Worm (Caenorhabditis elegans) whole organism, L3 larva: ENCODE results near the gene ace-1.

Experiments
- ama-1 ChIP-seq: fragments of 150-350 bp; optimal IDR thresholded peaks from 2 replicates; lab custom pipeline; 2018
- ceh-82 ChIP-seq: fragments of 150-350 bp; optimal IDR thresholded peaks from 2 replicates; lab custom pipeline; 2014; ENCODE audit warnings: missing biosample characterization, missing genetic modification characterization
- elt-2 ChIP-seq: sonication (generic microtip); optimal IDR thresholded peaks from 2 replicates; lab custom pipeline; 2016; ENCODE audit warnings: missing genetic modification reagents, mild to moderate bottlenecking, missing genetic modification characterization, missing compliant biosample characterization
- elt-3 ChIP-seq, 3 experiments: fragments of 150-350 bp in 1 of 3; sonication (generic microtip) in 2 of 3; optimal IDR thresholded peaks; 2 replicates in 2 of 3; 4 replicates in 1 of 3; lab custom pipeline; 2014 to 2017; ENCODE audit warnings: missing biosample characterization in 3 of 3, missing genetic modification characterization in 3 of 3
- eor-1 ChIP-seq, 2 experiments: fragments of 150-350 bp; optimal IDR thresholded peaks; 2 replicates each; lab custom pipeline; 2014 to 2018; ENCODE audit warnings: missing biosample characterization in 2 of 2, missing genetic modification characterization in 2 of 2
- fos-1 ChIP-seq: fragments of 150-350 bp; optimal IDR thresholded peaks from 2 replicates; lab custom pipeline; 2014; ENCODE audit warnings: missing biosample characterization, missing genetic modification characterization
- jun-1 ChIP-seq: fragments of 150-350 bp; optimal IDR thresholded peaks from 2 replicates; lab custom pipeline; 2014; ENCODE audit warnings: missing biosample characterization, missing genetic modification reagents, missing genetic modification characterization
- mdl-1 ChIP-seq: fragments of 150-350 bp; optimal IDR thresholded peaks from 2 replicates; lab custom pipeline; 2014; ENCODE audit warnings: missing biosample characterization, missing genetic modification characterization
- nfya-1 ChIP-seq: sonication (generic microtip); optimal IDR thresholded peaks from 2 replicates; lab custom pipeline; 2017; ENCODE audit warnings: missing genetic modification characterization, mild to moderate bottlenecking, missing compliant biosample characterization, antibody characterized with exemption, moderate library complexity; ENCODE audit not compliant: insufficient read depth
- nhr-11 ChIP-seq: fragments of 150-350 bp; optimal IDR thresholded peaks from 2 replicates; lab custom pipeline; 2014; ENCODE audit warnings: missing biosample characterization, missing genetic modification characterization
- nhr-12 ChIP-seq: fragments of 150-350 bp; optimal IDR thresholded peaks from 2 replicates; lab custom pipeline; 2014; ENCODE audit warnings: missing biosample characterization, missing genetic modification characterization
- nhr-76 ChIP-seq: fragments of 150-350 bp; sonication (generic microtip); optimal IDR thresholded peaks from 5 replicates; lab custom pipeline; 2014; ENCODE audit warnings: missing biosample characterization, missing genetic modification characterization
- pqm-1 ChIP-seq: fragments of 150-350 bp; optimal IDR thresholded peaks from 2 replicates; lab custom pipeline; 2017; ENCODE audit warnings: missing biosample characterization, missing genetic modification characterization, inconsistent platforms
- zag-1 ChIP-seq: fragments of 150-350 bp; optimal IDR thresholded peaks from 2 replicates; lab custom pipeline; 2014; ENCODE audit warnings: missing biosample characterization, missing genetic modification characterization

DNA sequence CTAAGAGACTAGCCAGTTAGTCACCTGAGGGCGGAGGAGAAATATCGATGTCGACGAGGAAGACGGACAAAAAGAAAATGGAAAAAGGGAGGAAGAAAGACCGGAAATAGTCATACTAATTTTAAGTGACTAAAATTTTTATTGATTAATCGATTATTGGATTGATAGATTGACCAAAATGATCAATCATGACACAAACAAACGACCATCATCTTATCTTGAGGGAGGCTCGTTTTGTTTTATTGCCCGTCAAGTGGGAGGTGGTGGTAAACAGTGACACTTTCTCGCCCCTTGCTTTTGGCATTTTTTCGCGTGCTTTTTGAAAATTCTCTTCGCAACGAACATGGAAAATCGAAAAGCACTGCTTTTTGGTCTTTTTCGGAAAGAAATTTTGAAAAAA lies 37.7 kb downstream of the ace-1 start:
- TF ChIP-seq ama-1 (lab: Kevin White, UChicago) (no peak), fos-1 (tag; lab: Kevin White, UChicago) (no peak), elt-3 (tag; optimal IDR thresholded peaks at IDR 0.05; lab: Kevin White, UChicago) (no peak), ceh-82 (no peak), pqm-1 (tag; lab: Kevin White, UChicago) (peak; percentile 38), jun-1 (tag; lab: Kevin White, UChicago) (no peak), nfya-1 (no peak), nhr-11 (tag; lab: Kevin White, UChicago) (no peak), nhr-12 (tag; lab: Kevin White, UChicago) (no peak), eor-1 (tag; optimal IDR thresholded peaks at IDR 0.05; lab: Kevin White, UChicago) (no peak), zag-1 (no peak), nhr-76 (no peak), elt-2 (tag; lab: Kevin White, UChicago) (peak; percentile 51), mdl-1 (tag; lab: Kevin White, UChicago) (no peak)
